Worm (Caenorhabditis elegans) whole organism, L4/young adult: ENCODE data around the gene ttyh-1.

ENCODE experiments used
- dao-5 ChIP-seq: sonication (generic microtip); optimal IDR thresholded peaks from 2 replicates; lab custom pipeline; 2016; ENCODE audit warnings: missing genotype, missing genetic modification characterization, moderate library complexity, missing compliant biosample characterization
- him-1 ChIP-seq: sonication (generic microtip); optimal IDR thresholded peaks from 2 replicates; lab custom pipeline; 2016; ENCODE audit warnings: missing genotype, missing genetic modification reagents, missing genetic modification characterization, missing compliant biosample characterization

- TF ChIP-seq him-1: no peak
- TF ChIP-seq dao-5 (tag; lab: Kevin White, UChicago): no peak
These were observed 1.6 kb downstream of the ttyh-1 start for ce11 chrX:11370090-11370489.
